Worm (Caenorhabditis elegans) whole organism, L4 larva: ENCODE results near the gene abu-14.

Experiments used
- aha-1 ChIP-seq: fragments of 150-350 bp; peaks from one replicate; lab custom pipeline; 2014; ENCODE audit warnings: missing biosample characterization, missing genetic modification characterization
- ama-1 ChIP-seq: fragments of 150-350 bp; optimal IDR thresholded peaks from 2 replicates; lab custom pipeline; 2014; ENCODE audit warnings: inconsistent platforms, mixed read lengths
- ceh-28 ChIP-seq: fragments of 150-350 bp; optimal IDR thresholded peaks from 2 replicates; lab custom pipeline; 2014; ENCODE audit warnings: missing biosample characterization, missing genetic modification reagents, missing genetic modification characterization
- ceh-82 ChIP-seq: sonication (generic microtip); optimal IDR thresholded peaks from 2 replicates; lab custom pipeline; 2017; ENCODE audit warnings: missing biosample characterization, missing genetic modification characterization
- mep-1 ChIP-seq: fragments of 150-350 bp; sonication (generic microtip); optimal IDR thresholded peaks from 3 replicates; lab custom pipeline; 2014; ENCODE audit warnings: missing biosample characterization, missing genetic modification characterization
- skn-1 ChIP-seq: fragments of 150-350 bp; optimal IDR thresholded peaks from 2 replicates; lab custom pipeline; 2014; ENCODE audit warnings: missing biosample characterization, missing genetic modification characterization
- snpc-4 ChIP-seq: fragments of 150-350 bp; optimal IDR thresholded peaks from 2 replicates; lab custom pipeline; 2014; ENCODE audit warnings: missing biosample characterization, missing genetic modification characterization

DNA sequence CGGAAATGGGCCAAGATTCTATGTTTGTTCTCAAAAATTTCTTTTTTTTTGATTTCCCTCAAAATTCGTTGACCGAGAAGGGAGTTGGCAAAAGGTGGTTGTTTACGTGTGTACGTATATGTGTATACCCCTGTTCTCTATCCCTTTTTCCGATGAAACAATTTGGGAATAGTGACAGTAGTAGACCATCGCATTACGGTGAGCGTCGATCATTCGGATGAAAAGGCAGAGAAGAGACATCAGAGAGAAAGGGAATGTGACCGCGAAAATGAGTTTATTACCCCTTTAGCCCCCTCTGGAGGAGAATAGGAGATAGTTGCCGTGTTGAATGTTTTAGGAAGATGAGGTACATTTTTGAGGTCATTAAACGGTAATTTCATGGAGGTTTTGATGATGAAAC lies 33.0 kb upstream of the abu-14 start:
- TF ChIP-seq aha-1 (tag; lab: Kevin White, UChicago) (no peak), skn-1 (tag; lab: Kevin White, UChicago) (no peak), ceh-82 (tag; lab: Kevin White, UChicago) (no peak), ceh-28 (tag; lab: Kevin White, UChicago) (no peak), mep-1 (no peak), ama-1 (lab: Kevin White, UChicago) (no peak), snpc-4 (tag; lab: Kevin White, UChicago) (no peak)
